Worm (Caenorhabditis elegans): ENCODE measurements around the gene C53B4.3.

C53B4.3 gene

DNA sequence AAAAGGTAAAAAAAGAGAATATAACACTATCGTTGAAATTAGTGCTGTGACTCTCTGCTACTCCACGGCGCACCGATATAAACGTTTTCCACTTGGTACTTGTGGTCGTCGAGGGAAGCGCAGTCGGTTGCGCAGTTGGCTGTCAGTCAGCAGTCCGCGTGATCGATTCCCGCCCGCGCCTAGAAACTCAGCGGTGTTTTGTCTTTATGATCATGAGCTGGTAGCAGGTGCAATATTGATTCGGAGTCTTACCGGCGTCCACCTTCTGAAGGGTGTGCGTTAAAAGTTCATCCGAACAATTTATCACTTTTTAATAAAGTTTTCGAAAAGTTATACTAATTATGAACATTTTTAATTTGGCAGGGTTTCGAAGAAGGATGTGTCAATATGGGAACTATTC lies 46.4 kb downstream of the C53B4.3 start (continued):
- no peak for TF ChIP-seq eor-1 (tag; optimal IDR thresholded peaks at IDR 0.05)

DNA sequence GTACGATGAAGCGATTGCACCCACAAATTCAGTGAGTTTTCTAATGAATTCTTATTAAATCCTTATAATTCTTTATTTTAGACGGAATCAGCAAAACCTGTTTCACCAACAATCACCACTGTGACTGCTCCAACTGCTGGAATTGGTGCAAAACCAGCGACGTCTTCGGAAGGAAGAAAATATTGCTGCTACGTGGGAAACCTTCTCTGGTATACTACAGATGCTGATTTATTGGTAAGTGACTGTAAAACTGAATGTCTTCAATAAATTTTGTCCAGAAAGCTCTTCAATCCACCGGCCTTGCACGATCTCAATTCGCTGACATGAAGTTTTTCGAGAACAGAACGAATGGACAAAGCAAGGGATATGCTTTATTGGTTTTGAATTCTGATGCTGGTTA lies 47.0 kb downstream of the C53B4.3 start:
- no peak for TF ChIP-seq mml-1 (tag; optimal IDR thresholded peaks at IDR 0.05)
- TF ChIP-seq nhr-43 (tag; optimal IDR thresholded peaks at IDR 0.05; ENCODE audit: poor library complexity, severe bottlenecking): no peak
- TF ChIP-seq tbx-2 (tag; optimal IDR thresholded peaks at IDR 0.05): no peak
- TF ChIP-seq ama-1 (optimal IDR thresholded peaks at IDR 0.05): no peak
- no peak for TF ChIP-seq lin-15B (tag; optimal IDR thresholded peaks at IDR 0.05)
- TF ChIP-seq nhr-12 (tag; optimal IDR thresholded peaks at IDR 0.05): no peak
- TF ChIP-seq nhr-25 (tag; optimal IDR thresholded peaks at IDR 0.05): no peak
- no peak for TF ChIP-seq ZK546.5 (tag; optimal IDR thresholded peaks at IDR 0.05)
- TF ChIP-seq elt-2 (tag; optimal IDR thresholded peaks at IDR 0.05): no peak
- TF ChIP-seq sea-2 (GFP tag; optimal IDR thresholded peaks at IDR 0.05): no peak
- TF ChIP-seq nhr-76 (tag; optimal IDR thresholded peaks at IDR 0.05): no peak
- TF ChIP-seq zag-1 (tag; optimal IDR thresholded peaks at IDR 0.05): no peak
- no peak for TF ChIP-seq fos-1 (tag; optimal IDR thresholded peaks at IDR 0.05)

DNA sequence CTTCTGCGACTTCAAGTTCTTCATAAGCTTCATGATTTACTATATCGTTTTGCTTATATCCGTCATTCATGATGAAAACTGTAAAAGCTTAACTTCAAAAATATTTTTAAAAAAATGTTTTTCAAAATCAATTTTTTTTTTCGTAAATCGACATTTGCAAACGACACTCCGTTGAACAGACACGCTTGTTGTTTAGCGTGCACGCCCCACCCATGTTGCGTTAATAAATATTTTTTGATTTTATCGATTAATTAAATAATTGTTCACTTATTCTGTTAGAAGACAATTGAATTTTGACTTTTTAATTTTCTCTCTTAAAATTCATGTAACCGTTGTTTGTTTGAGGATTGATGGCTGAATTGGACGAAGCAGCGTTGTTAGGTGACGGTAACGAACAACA lies 47.5 kb downstream of the C53B4.3 start, which contains the start of the genes D1046.2 and cfim-2:
D1046.2 (minus strand) TSS at position 78 of the 400 bp plus-strand sequence.
cfim-2 (plus strand) TSS at position 335 of the 400 bp plus-strand sequence.
- TF ChIP-seq pha-4 (tag; optimal IDR thresholded peaks at IDR 0.05) (peak; percentile 44), fos-1 (tag; optimal IDR thresholded peaks at IDR 0.05) (no peak), egl-27 (tag; optimal IDR thresholded peaks at IDR 0.05) (no peak), sea-2 (GFP tag; optimal IDR thresholded peaks at IDR 0.05) (no peak), R02D3.7 (tag; optimal IDR thresholded peaks at IDR 0.05) (peak; percentile 12), unc-39 (tag; optimal IDR thresholded peaks at IDR 0.05) (no peak), lsy-12 (tag; optimal IDR thresholded peaks at IDR 0.05) (no peak), nhr-23 (tag; optimal IDR thresholded peaks at IDR 0.05) (peak; percentile 38), lin-15B (tag; optimal IDR thresholded peaks at IDR 0.05) (peak; percentile 28), ceh-9 (tag; optimal IDR thresholded peaks at IDR 0.05) (no peak), nfya-1 (tag; optimal IDR thresholded peaks at IDR 0.05; ENCODE audit: insufficient read depth) (peak; percentile 42), egl-5 (tag; optimal IDR thresholded peaks at IDR 0.05) (no peak)

DNA sequence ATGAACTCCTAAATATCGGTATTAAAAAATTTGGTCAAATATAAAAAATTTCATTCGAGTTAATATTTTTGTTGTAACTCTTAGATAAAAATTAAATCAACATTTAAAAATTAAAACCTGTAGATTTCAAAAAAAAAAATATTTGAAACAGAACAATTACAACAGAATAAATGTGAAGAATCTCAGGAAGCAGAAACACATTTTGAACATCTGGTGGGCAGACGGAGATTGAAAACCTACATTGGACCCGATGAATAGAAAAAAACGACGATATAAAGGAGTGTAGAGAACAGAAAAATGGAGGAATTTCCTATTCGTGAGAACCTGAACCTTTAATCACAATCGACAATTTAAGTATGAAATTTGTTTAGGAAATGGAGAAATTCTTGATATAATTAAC lies 49.4 kb downstream of the C53B4.3 start:
- no peak for TF ChIP-seq pha-4 (tag; optimal IDR thresholded peaks at IDR 0.05)
- TF ChIP-seq aly-2 (tag; optimal IDR thresholded peaks at IDR 0.05): no peak
- TF ChIP-seq lin-15B (tag; optimal IDR thresholded peaks at IDR 0.05): no peak
- TF ChIP-seq daf-12 (tag; optimal IDR thresholded peaks at IDR 0.05): no peak
- TF ChIP-seq ceh-16 (tag; optimal IDR thresholded peaks at IDR 0.05): no peak
- TF ChIP-seq eor-1 (tag; optimal IDR thresholded peaks at IDR 0.05): no peak
- TF ChIP-seq R02D3.7 (tag; optimal IDR thresholded peaks at IDR 0.05): no peak
- no peak for TF ChIP-seq fos-1 (tag; optimal IDR thresholded peaks at IDR 0.05)
- TF ChIP-seq elt-3 (tag; optimal IDR thresholded peaks at IDR 0.05): no peak
- no peak for TF ChIP-seq snpc-4 (tag; optimal IDR thresholded peaks at IDR 0.05)
- no peak for TF ChIP-seq nhr-67 (tag; optimal IDR thresholded peaks at IDR 0.05)
- no peak for TF ChIP-seq egl-5 (tag; optimal IDR thresholded peaks at IDR 0.05)
- TF ChIP-seq lin-39 (tag; optimal IDR thresholded peaks at IDR 0.05): no peak
- no peak for TF ChIP-seq ZK546.5 (tag; optimal IDR thresholded peaks at IDR 0.05)
- no peak for TF ChIP-seq tbx-2 (tag; optimal IDR thresholded peaks at IDR 0.05)
- no peak for TF ChIP-seq jun-1 (tag; optimal IDR thresholded peaks at IDR 0.05)
- no peak for TF ChIP-seq ama-1 (optimal IDR thresholded peaks at IDR 0.05)
- no peak for TF ChIP-seq nhr-28 (tag; optimal IDR thresholded peaks at IDR 0.05)
- no peak for TF ChIP-seq fkh-2 (tag; optimal IDR thresholded peaks at IDR 0.05)
- TF ChIP-seq skn-1 (tag; optimal IDR thresholded peaks at IDR 0.05): no peak

DNA sequence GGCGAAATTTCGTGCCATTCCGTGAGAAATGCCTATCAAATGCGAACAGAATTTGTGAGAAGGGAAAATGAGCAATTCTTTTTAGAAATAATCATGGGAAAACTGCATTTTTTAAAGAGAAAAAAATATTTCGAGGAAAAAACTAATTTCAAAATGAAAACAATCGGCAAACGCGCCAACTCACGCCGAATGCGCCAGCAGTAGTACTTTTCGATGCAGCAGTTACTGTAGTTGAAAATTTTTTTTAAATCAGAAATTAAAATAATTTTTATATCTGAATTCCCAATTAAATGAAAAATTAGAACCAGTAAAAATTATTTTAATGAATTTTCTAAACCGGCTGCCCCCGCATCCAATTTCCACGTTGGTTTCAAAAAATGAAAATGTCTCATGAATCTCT lies 50.1 kb downstream of the C53B4.3 start:
- TF ChIP-seq mml-1 (tag; optimal IDR thresholded peaks at IDR 0.05): no peak
- no peak for TF ChIP-seq ztf-11 (tag; optimal IDR thresholded peaks at IDR 0.05)
- no peak for TF ChIP-seq pha-4 (tag; optimal IDR thresholded peaks at IDR 0.05)
- TF ChIP-seq ZK546.5 (tag; optimal IDR thresholded peaks at IDR 0.05): no peak
- no peak for TF ChIP-seq tbx-2 (tag; optimal IDR thresholded peaks at IDR 0.05)
- TF ChIP-seq lin-15B (tag; optimal IDR thresholded peaks at IDR 0.05): no peak
- TF ChIP-seq egl-27 (tag; optimal IDR thresholded peaks at IDR 0.05): no peak
- no peak for TF ChIP-seq nhr-25 (tag; optimal IDR thresholded peaks at IDR 0.05)
- no peak for TF ChIP-seq nhr-43 (tag; optimal IDR thresholded peaks at IDR 0.05; ENCODE audit: poor library complexity, severe bottlenecking)
- TF ChIP-seq fos-1 (tag; optimal IDR thresholded peaks at IDR 0.05): no peak
- TF ChIP-seq jun-1 (tag; optimal IDR thresholded peaks at IDR 0.05): no peak
